Fruit fly (Drosophila melanogaster) whole organism, embryonic: ENCODE measurements around the gene Ir25a.

Experiments used
- B-H2 ChIP-seq: fragments of 200-800 bp; sonication (Bioruptor generic); optimal IDR thresholded peaks from 2 replicates; lab custom pipeline; 2018; ENCODE audit warnings: missing biosample characterization, mild to moderate bottlenecking, missing genetic modification characterization
- CG10959 ChIP-seq: fragments of 200-800 bp; sonication (Bioruptor generic); IDR thresholded peaks from 2 replicates; pipeline ENCODE4 v1.3.6; 2022; ENCODE audit warnings: missing biosample characterization, missing genetic modification characterization
- CG11085 ChIP-seq: fragments of 200-800 bp; sonication (Bioruptor generic); IDR thresholded peaks from 2 replicates; pipeline ENCODE4 v1.3.6; 2022; ENCODE audit warnings: missing biosample characterization, missing genetic modification characterization
- CG11560 ChIP-seq: fragments of 200-800 bp; sonication (Bioruptor generic); IDR thresholded peaks from 3 replicates; pipeline ENCODE4 v1.3.6; 2022; ENCODE audit warnings: missing biosample characterization, missing genetic modification characterization
- CG12155 ChIP-seq: fragments of 200-800 bp; sonication (Bioruptor generic); optimal IDR thresholded peaks from 3 replicates; lab custom pipeline; 2016; ENCODE audit warnings: missing biosample characterization, missing genetic modification characterization
- CG13775 ChIP-seq: fragments of 200-800 bp; sonication (Bioruptor generic); optimal IDR thresholded peaks from 3 replicates; lab custom pipeline; 2017; ENCODE audit warnings: missing biosample characterization, mild to moderate bottlenecking, missing genetic modification characterization
- CG14014 ChIP-seq: fragments of 200-800 bp; sonication (Bioruptor generic); IDR thresholded peaks from 2 replicates; pipeline ENCODE4 v1.3.6; 2022; ENCODE audit warnings: missing biosample characterization, missing genetic modification characterization
- CG14965 ChIP-seq: fragments of 200-800 bp; sonication (Bioruptor generic); optimal IDR thresholded peaks from 2 replicates; lab custom pipeline; 2016; ENCODE audit warnings: missing biosample characterization, missing genetic modification characterization, borderline replicate concordance
- CG16815 ChIP-seq: fragments of 200-800 bp; sonication (Bioruptor generic); optimal IDR thresholded peaks from 3 replicates; lab custom pipeline; 2017; ENCODE audit warnings: missing biosample characterization, mild to moderate bottlenecking, missing genetic modification characterization
- CG16863 ChIP-seq: fragments of 200-800 bp; sonication (Bioruptor generic); optimal IDR thresholded peaks from 3 replicates; lab custom pipeline; 2016; ENCODE audit warnings: missing biosample characterization, missing genetic modification characterization
- CG18599 ChIP-seq: fragments of 200-800 bp; sonication (Bioruptor generic); optimal IDR thresholded peaks from 3 replicates; lab custom pipeline; 2017; ENCODE audit warnings: missing biosample characterization, missing genetic modification characterization, mild to moderate bottlenecking, moderate library complexity, missing genetic modification reagents
- CG2116 ChIP-seq: fragments of 200-800 bp; sonication (Bioruptor generic); optimal IDR thresholded peaks from 3 replicates; lab custom pipeline; 2018; ENCODE audit warnings: missing biosample characterization, mild to moderate bottlenecking, missing genetic modification characterization
- CG2875 ChIP-seq: fragments of 200-800 bp; sonication (Bioruptor generic); optimal IDR thresholded peaks from 2 replicates; lab custom pipeline; 2017; ENCODE audit warnings: missing biosample characterization, mild to moderate bottlenecking, missing genetic modification characterization, missing genetic modification reagents
- CG32767 ChIP-seq: fragments of 200-800 bp; sonication (Bioruptor generic); IDR thresholded peaks from 2 replicates; pipeline ENCODE4 v1.3.6; 2022; ENCODE audit warnings: missing biosample characterization, missing genetic modification characterization
- CG3726 ChIP-seq: fragments of 200-800 bp; sonication (Bioruptor generic); IDR thresholded peaks from 3 replicates; pipeline ENCODE4, ENCODE4 v1.3.6; 2022; ENCODE audit warnings: missing biosample characterization, missing genetic modification characterization
- CG6272 ChIP-seq: fragments of 200-800 bp; sonication (Bioruptor generic); IDR thresholded peaks from 2 replicates; pipeline ENCODE4 v1.3.6; 2022; ENCODE audit warnings: missing biosample characterization, missing genetic modification characterization
- CG7928 ChIP-seq: fragments of 200-800 bp; sonication (Bioruptor generic); optimal IDR thresholded peaks from 2 replicates; lab custom pipeline; 2017; ENCODE audit warnings: missing biosample characterization, mild to moderate bottlenecking, missing genetic modification characterization
- CG8388 ChIP-seq: fragments of 200-800 bp; sonication (Bioruptor generic); optimal IDR thresholded peaks from 2 replicates; lab custom pipeline; 2019; ENCODE audit warnings: missing biosample characterization, mild to moderate bottlenecking, missing genetic modification characterization, moderate library complexity
- Ets65A ChIP-seq: fragments of 200-800 bp; sonication (Bioruptor generic); peaks from one replicate; lab custom pipeline; 2016; ENCODE audit warnings: missing biosample characterization, missing genetic modification characterization
- Hey ChIP-seq: fragments of 200-800 bp; sonication (Bioruptor generic); optimal IDR thresholded peaks from 3 replicates; lab custom pipeline; 2018; ENCODE audit warnings: missing biosample characterization, mild to moderate bottlenecking, missing genetic modification characterization
- Hr3 ChIP-seq: fragments of 200-800 bp; sonication (Bioruptor generic); optimal IDR thresholded peaks from 3 replicates; lab custom pipeline; 2016; ENCODE audit warnings: missing biosample characterization, missing genetic modification characterization
- Hsf ChIP-seq: fragments of 200-800 bp; sonication (Bioruptor generic); optimal IDR thresholded peaks from 3 replicates; lab custom pipeline; 2016; ENCODE audit warnings: missing biosample characterization, missing genetic modification characterization
- Med ChIP-seq: fragments of 200-800 bp; sonication (Bioruptor generic); peaks from one replicate; lab custom pipeline; 2016; ENCODE audit warnings: missing biosample characterization, missing genetic modification characterization, mild to moderate bottlenecking, inconsistent platforms, moderate library complexity
- NC2α ChIP-seq: fragments of 200-800 bp; sonication (Bioruptor generic); optimal IDR thresholded peaks from 2 replicates; lab custom pipeline; 2016; ENCODE audit warnings: missing biosample characterization, missing genetic modification characterization
- Nf-YA ChIP-seq: fragments of 200-800 bp; sonication (Bioruptor generic); IDR thresholded peaks from 2 replicates; pipeline ENCODE4 v1.3.6; 2022; ENCODE audit warnings: missing biosample characterization, missing genetic modification characterization
- NfI ChIP-seq: fragments of 200-800 bp; sonication (Bioruptor generic); optimal IDR thresholded peaks from 3 replicates; lab custom pipeline; 2018; ENCODE audit warnings: missing biosample characterization, mild to moderate bottlenecking, missing genetic modification characterization, moderate library complexity
- PHDP ChIP-seq: fragments of 200-800 bp; sonication (Bioruptor generic); optimal IDR thresholded peaks from 3 replicates; lab custom pipeline; 2018; ENCODE audit warnings: missing biosample characterization, mild to moderate bottlenecking, missing genetic modification characterization, moderate library complexity
- Usf ChIP-seq: fragments of 200-800 bp; sonication (Bioruptor generic); optimal IDR thresholded peaks from 2 replicates; lab custom pipeline; 2017; ENCODE audit warnings: missing genotype, missing biosample characterization, missing genetic modification characterization
- bcd ChIP-seq: fragments of 200-800 bp; sonication (Bioruptor generic); optimal IDR thresholded peaks from 2 replicates; lab custom pipeline; 2017; ENCODE audit warnings: missing biosample characterization, mild to moderate bottlenecking, missing genetic modification characterization
- br ChIP-seq: fragments of >200 bp; optimal IDR thresholded peaks from 2 replicates; lab custom pipeline; 2017
- cato ChIP-seq: fragments of 200-800 bp; sonication (Bioruptor generic); optimal IDR thresholded peaks from 2 replicates; lab custom pipeline; 2016; ENCODE audit warnings: missing biosample characterization, missing genetic modification characterization, borderline replicate concordance
- cg ChIP-seq: fragments of 200-800 bp; sonication (Bioruptor generic); optimal IDR thresholded peaks from 3 replicates; lab custom pipeline; 2019; ENCODE audit warnings: missing biosample characterization, mild to moderate bottlenecking, missing genetic modification characterization, moderate library complexity
- ci ChIP-seq: fragments of 200-800 bp; sonication (Bioruptor generic); IDR thresholded peaks from 3 replicates; pipeline ENCODE4 v1.3.6; 2022; ENCODE audit warnings: missing biosample characterization, missing genetic modification characterization
- dm ChIP-seq: fragments of 200-800 bp; sonication (Bioruptor generic); optimal IDR thresholded peaks from 3 replicates; lab custom pipeline; 2016; ENCODE audit warnings: missing biosample characterization, missing genetic modification characterization
- dpn ChIP-seq, 2 experiments: fragments of 200-800 bp; sonication (Bioruptor generic); optimal IDR thresholded peaks; 3 replicates each; lab custom pipeline; 2016; ENCODE audit warnings: missing biosample characterization in 2 of 2, missing genetic modification characterization in 2 of 2
- esg ChIP-seq: fragments of 200-800 bp; sonication (Bioruptor generic); conservative IDR thresholded peaks from 2 replicates; pipeline ENCODE4 v1.3.6; 2022; ENCODE audit warnings: missing biosample characterization, missing genetic modification characterization
- eyg ChIP-seq: fragments of 200-800 bp; sonication (Bioruptor generic); optimal IDR thresholded peaks from 3 replicates; lab custom pipeline; 2016; ENCODE audit warnings: missing biosample characterization, missing genetic modification characterization
- fd3F ChIP-seq: fragments of 200-800 bp; sonication (Bioruptor generic); optimal IDR thresholded peaks from 2 replicates; lab custom pipeline; 2018; ENCODE audit warnings: missing biosample characterization, mild to moderate bottlenecking, missing genetic modification characterization, moderate library complexity
- fu2 ChIP-seq: fragments of 200-800 bp; sonication (Bioruptor generic); optimal IDR thresholded peaks from 2 replicates; lab custom pipeline; 2016; ENCODE audit warnings: missing biosample characterization, missing genetic modification characterization
- grau ChIP-seq: fragments of 200-800 bp; optimal IDR thresholded peaks from 3 replicates; lab custom pipeline; 2019; ENCODE audit warnings: missing biosample characterization, mild to moderate bottlenecking, missing genetic modification characterization, moderate library complexity
- grn ChIP-seq: fragments of 200-800 bp; sonication (Bioruptor generic); optimal IDR thresholded peaks from 3 replicates; lab custom pipeline; 2017; ENCODE audit warnings: missing biosample characterization, missing genetic modification characterization
- jing ChIP-seq: fragments of 200-800 bp; sonication (Bioruptor generic); optimal IDR thresholded peaks from 2 replicates; lab custom pipeline; 2018; ENCODE audit warnings: missing biosample characterization, mild to moderate bottlenecking, missing genetic modification characterization
- kay ChIP-seq: fragments of 200-800 bp; sonication (Bioruptor generic); optimal IDR thresholded peaks from 2 replicates; lab custom pipeline; 2016; ENCODE audit warnings: missing biosample characterization, missing genetic modification characterization
- lov ChIP-seq, 2 experiments: fragments of 200-800 bp in 1 of 2; fragments of >200 bp in 1 of 2; sonication (Bioruptor generic) in 1 of 2; IDR thresholded peaks in 1 of 2; optimal IDR thresholded peaks in 1 of 2; 2 replicates in 1 of 2; 3 replicates in 1 of 2; pipeline versions ENCODE4 v1.3.6 to Lab custom; 2017 to 2022; ENCODE audit warnings: missing biosample characterization in 1 of 2, missing genetic modification characterization in 1 of 2
- pfk ChIP-seq: fragments of 200-800 bp; sonication (Bioruptor generic); optimal IDR thresholded peaks from 2 replicates; lab custom pipeline; 2018; ENCODE audit warnings: missing biosample characterization, mild to moderate bottlenecking, missing genetic modification characterization, moderate library complexity
- phol ChIP-seq: fragments of 200-800 bp; sonication (Bioruptor generic); optimal IDR thresholded peaks from 3 replicates; lab custom pipeline; 2018; ENCODE audit warnings: missing biosample characterization, mild to moderate bottlenecking, missing genetic modification characterization, moderate library complexity
- schlank ChIP-seq: fragments of 200-800 bp; sonication (Bioruptor generic); optimal IDR thresholded peaks from 2 replicates; lab custom pipeline; 2018; ENCODE audit warnings: missing biosample characterization, mild to moderate bottlenecking, missing genetic modification characterization
- sens ChIP-seq: fragments of 200-800 bp; sonication (Bioruptor generic); peaks from one replicate; lab custom pipeline; 2016; ENCODE audit warnings: missing biosample characterization, missing genetic modification characterization
- seq ChIP-seq: fragments of 200-800 bp; sonication (Bioruptor generic); IDR thresholded peaks from 2 replicates; pipeline ENCODE4 v1.3.6; 2022; ENCODE audit warnings: missing biosample characterization, missing genetic modification characterization
- tup ChIP-seq: fragments of 200-800 bp; sonication (Bioruptor generic); optimal IDR thresholded peaks from 2 replicates; lab custom pipeline; 2016; ENCODE audit warnings: missing biosample characterization, mild to moderate bottlenecking, missing genetic modification characterization, moderate library complexity

The Ir25a gene

DNA sequence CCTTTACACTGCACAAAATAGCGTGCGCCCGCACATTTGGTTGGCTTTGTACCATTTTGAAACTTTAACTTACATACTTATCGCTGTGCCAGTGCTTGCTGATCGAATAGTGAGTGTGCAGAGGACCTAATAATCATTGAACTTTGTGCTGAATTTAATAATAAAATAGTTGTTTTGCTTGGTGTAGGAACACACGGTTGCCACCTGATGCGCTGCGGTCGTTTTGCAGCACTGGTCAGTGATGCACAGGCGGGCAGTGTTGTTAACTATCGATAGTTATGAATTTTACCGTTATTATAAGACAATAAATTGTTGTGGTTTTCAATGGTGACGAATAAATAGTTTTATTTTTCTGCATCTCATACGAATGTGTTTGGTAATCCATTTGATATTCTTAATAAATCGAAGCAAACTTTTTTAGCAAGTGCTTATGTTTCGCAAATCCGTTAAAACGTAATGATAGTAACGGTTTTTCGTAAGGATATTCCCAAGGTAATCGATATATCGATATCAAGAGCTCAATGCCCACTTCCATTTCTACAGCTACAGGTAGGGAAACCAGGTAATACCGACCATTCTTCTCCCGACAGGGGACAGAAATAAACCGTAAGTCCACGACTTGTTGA lies 2.8 kb upstream of the Ir25a start, which contains the start of the genes tank and CG12194 (continued):
- TF ChIP-seq cato (GFP tag; lab: Kevin White, UChicago), result peak; percentile 99
- TF ChIP-seq CG14014 (GFP tag; lab: Robert Waterston, UW), result peak; percentile 99
- TF ChIP-seq dpn (GFP tag; optimal IDR thresholded peaks at IDR 0.05; lab: Kevin White, UChicago), result peak; percentile 99
- peak; percentile 98 for TF ChIP-seq phol
- peak; percentile 92 for TF ChIP-seq CG14965 (GFP tag; lab: Kevin White, UChicago)
- TF ChIP-seq esg (GFP tag; lab: Robert Waterston, UW), result peak; percentile 99
- peak; percentile 82 for TF ChIP-seq CG7928 (GFP tag; lab: Kevin White, UChicago)
- peak; percentile 97 for TF ChIP-seq fd3F
- peak; percentile 99 for TF ChIP-seq Hr3 (GFP tag; lab: Kevin White, UChicago)
- peak; percentile 98 for TF ChIP-seq kay (GFP tag; lab: Kevin White, UChicago)
- TF ChIP-seq eyg (GFP tag; lab: Kevin White, UChicago), result peak; percentile 99
- peak; percentile 98 for TF ChIP-seq CG18599
- TF ChIP-seq bcd (GFP tag; lab: Kevin White, UChicago), result peak; percentile 99
- TF ChIP-seq tup, result peak; percentile 99
- TF ChIP-seq Med, result peak; percentile 100
- peak; percentile 98 for TF ChIP-seq CG8388 (GFP tag; lab: Kevin White, UChicago)
- peak; percentile 93 for TF ChIP-seq CG11560 (tag; lab: Robert Waterston, UW)
- peak; percentile 97 for TF ChIP-seq schlank (tag; lab: Kevin White, UChicago)
- peak; percentile 99 for TF ChIP-seq CG10959 (GFP tag; lab: Robert Waterston, UW)
- peak; percentile 99 for TF ChIP-seq NfI
- TF ChIP-seq ci, result peak; percentile 100
- TF ChIP-seq PHDP (tag; lab: Kevin White, UChicago), result peak; percentile 99
- TF ChIP-seq CG16863 (GFP tag; lab: Kevin White, UChicago), result peak; percentile 99
- no peak for TF ChIP-seq lov (optimal IDR thresholded peaks at IDR 0.05; lab: Kevin White, UChicago)
- TF ChIP-seq lov (GFP tag; IDR thresholded peaks at IDR 0.05; lab: Robert Waterston, UW), result peak; percentile 99
- peak; percentile 90 for TF ChIP-seq CG2116
- TF ChIP-seq CG11085 (GFP tag; lab: Robert Waterston, UW), result peak; percentile 98
- peak; percentile 85 for TF ChIP-seq Hey (tag; lab: Kevin White, UChicago)
- TF ChIP-seq CG3726 (GFP tag; lab: Robert Waterston, UW), result peak; percentile 99
- no peak for TF ChIP-seq br (lab: Kevin White, UChicago)
- peak; percentile 99 for TF ChIP-seq seq (GFP tag; lab: Robert Waterston, UW)
- peak; percentile 99 for TF ChIP-seq fu2 (GFP tag; lab: Kevin White, UChicago)
- TF ChIP-seq dm (GFP tag; lab: Kevin White, UChicago), result peak; percentile 98
- TF ChIP-seq Nf-YA, result peak; percentile 99
- no peak for TF ChIP-seq cg
- peak; percentile 99 for TF ChIP-seq CG6272 (GFP tag; lab: Robert Waterston, UW)
- TF ChIP-seq CG12155 (GFP tag; lab: Kevin White, UChicago), result peak; percentile 98
- TF ChIP-seq Ets65A (GFP tag; lab: Kevin White, UChicago), result peak; percentile 100
- peak; percentile 98 for TF ChIP-seq NC2α (GFP tag; lab: Kevin White, UChicago)
- TF ChIP-seq CG13775 (GFP tag; lab: Kevin White, UChicago), result peak; percentile 99
- peak; percentile 100 for TF ChIP-seq sens (GFP tag; lab: Kevin White, UChicago)
- TF ChIP-seq B-H2 (GFP tag; lab: Kevin White, UChicago), result peak; percentile 77
- peak; percentile 96 for TF ChIP-seq Usf (GFP tag; lab: Kevin White, UChicago)
- TF ChIP-seq grau (tag; lab: Kevin White, UChicago), result peak; percentile 97
- TF ChIP-seq pfk (GFP tag; lab: Kevin White, UChicago), result peak; percentile 7
- peak; percentile 99 for TF ChIP-seq Hsf (GFP tag; lab: Kevin White, UChicago)
- TF ChIP-seq grn, result peak; percentile 89
- peak; percentile 99 for TF ChIP-seq jing
- peak; percentile 99 for TF ChIP-seq CG16815 (GFP tag; lab: Kevin White, UChicago)
- TF ChIP-seq CG2875 (GFP tag; lab: Kevin White, UChicago), result peak; percentile 99
- peak; percentile 99 for TF ChIP-seq CG32767 (GFP tag; lab: Robert Waterston, UW)
